Fruit fly (Drosophila melanogaster) S2 (cell line): Measurements from ENCODE around the gene CG11369.

ENCODE experiments used
- CG8478 ChIP-seq: fragments of >200 bp; optimal IDR thresholded peaks from 2 replicates; lab custom pipeline; 2018
- CTCF ChIP-seq, 2 experiments: fragments of >200 bp; optimal IDR thresholded peaks; 2 replicates each; lab custom pipeline; 2018

- TF ChIP-seq CG8478 (lab: Kevin White, UChicago) (no peak), CTCF (optimal IDR thresholded peaks at IDR 0.05; lab: Kevin White, UChicago) (no peak)
Measured at dm6 chrX:7537829-7538228, 36.3 kb upstream of the CG11369 start.
